Worm (Caenorhabditis elegans): ENCODE data around the gene act-3.

The act-3 gene

ce11 chrV:11061887-11062286, 12.4 kb downstream of the act-3 start:
- no peak for TF ChIP-seq unc-62 (GFP tag; optimal IDR thresholded peaks at IDR 0.05)

- no peak for TF ChIP-seq unc-62 (GFP tag; optimal IDR thresholded peaks at IDR 0.05)
These were observed 13.9 kb downstream of the act-3 start, which contains the start of gene T04C12.11 for ce11 chrV:11060239-11060984. Gene T04C12.11, minus strand, starts transcription at chrV:11060289.

ce11 chrV:11059180-11059579, 15.1 kb downstream of the act-3 start, which contains the start of gene T04C12.1:
Gene T04C12.1, minus strand, starts transcription at chrV:11059269.
- no peak for TF ChIP-seq unc-62 (GFP tag; optimal IDR thresholded peaks at IDR 0.05)

- no peak for TF ChIP-seq unc-62 (GFP tag; optimal IDR thresholded peaks at IDR 0.05)
These were observed 17.3 kb downstream of the act-3 start, which contains the start of gene srh-75 for ce11 chrV:11057043-11057442. Gene srh-75, minus strand, starts transcription at chrV:11057143.

- no peak for TF ChIP-seq unc-62 (GFP tag; optimal IDR thresholded peaks at IDR 0.05)
These were observed 17.8 kb downstream of the act-3 start for ce11 chrV:11056484-11056883.

- TF ChIP-seq unc-62 (GFP tag; optimal IDR thresholded peaks at IDR 0.05): no peak
These were observed 20.5 kb downstream of the act-3 start, which contains the start of gene T04C12.7 for ce11 chrV:11053827-11054226. Gene T04C12.7, plus strand, starts transcription at chrV:11054127.

ce11 chrV:11051921-11052320, 22.4 kb downstream of the act-3 start, which contains the start of gene T04C12.33:
Gene T04C12.33, plus strand, starts transcription at chrV:11052221.
- no peak for TF ChIP-seq unc-62 (GFP tag; optimal IDR thresholded peaks at IDR 0.05)

ce11 chrV:11048678-11049077, 25.6 kb downstream of the act-3 start, which contains the start of gene srh-74:
Gene srh-74, minus strand, starts transcription at chrV:11048778.
- TF ChIP-seq unc-62 (GFP tag; optimal IDR thresholded peaks at IDR 0.05): no peak

- TF ChIP-seq unc-62 (GFP tag; optimal IDR thresholded peaks at IDR 0.05): no peak
These were observed 27.6 kb downstream of the act-3 start, which contains the start of gene dhs-18 for ce11 chrV:11046730-11047129. Gene dhs-18, minus strand, starts transcription at chrV:11046833.

- no peak for TF ChIP-seq unc-62 (GFP tag; optimal IDR thresholded peaks at IDR 0.05)
These were observed 30.5 kb downstream of the act-3 start, which contains the start of gene C45B11.6 for ce11 chrV:11043767-11044166. Gene C45B11.6, plus strand, starts transcription at chrV:11044067.

ce11 chrV:11042538-11042937, 31.8 kb downstream of the act-3 start, which contains the start of gene C45B11.2:
Gene C45B11.2, plus strand, starts transcription at chrV:11042710.
- TF ChIP-seq unc-62 (GFP tag; optimal IDR thresholded peaks at IDR 0.05): no peak

ce11 chrV:11041499-11041898, 32.8 kb downstream of the act-3 start, which contains the start of gene C45B11.5:
Gene C45B11.5, plus strand, starts transcription at chrV:11041799.
- TF ChIP-seq unc-62 (GFP tag; optimal IDR thresholded peaks at IDR 0.05): no peak

- no peak for TF ChIP-seq unc-62 (GFP tag; optimal IDR thresholded peaks at IDR 0.05)
These were observed 33.8 kb downstream of the act-3 start, which contains the start of gene C45B11.8 for ce11 chrV:11040473-11040872. Gene C45B11.8, plus strand, starts transcription at chrV:11040773.

- no peak for TF ChIP-seq unc-62 (GFP tag; optimal IDR thresholded peaks at IDR 0.05)
These were observed 34.3 kb downstream of the act-3 start, which contains the start of gene C45B11.9 for ce11 chrV:11040020-11040419. Gene C45B11.9, plus strand, starts transcription at chrV:11040320.

- TF ChIP-seq unc-62 (GFP tag; optimal IDR thresholded peaks at IDR 0.05): no peak
These were observed 34.8 kb downstream of the act-3 start, which contains the start of gene pak-2 for ce11 chrV:11039379-11039954. Gene pak-2, minus strand, starts transcription at chrV:11039429.

ce11 chrV:11034748-11035147, 39.5 kb downstream of the act-3 start, which contains the start of gene pptr-2:
Gene pptr-2, minus strand, starts transcription at chrV:11034931.
- no peak for TF ChIP-seq unc-62 (GFP tag; optimal IDR thresholded peaks at IDR 0.05)

Data from whole organism, dauer.